Fruit fly (Drosophila melanogaster) whole organism, embryonic: Measurements from ENCODE around the gene CG32023.

Experiments
- Adf1 ChIP-seq: fragments of 200-800 bp; sonication (Bioruptor generic); IDR thresholded peaks from 2 replicates; pipeline ENCODE4 v1.3.6; 2022; ENCODE audit warnings: missing biosample characterization, missing genetic modification characterization
- CG10274 ChIP-seq: fragments of 200-800 bp; sonication (Bioruptor generic); optimal IDR thresholded peaks from 3 replicates; lab custom pipeline; 2017; ENCODE audit warnings: missing biosample characterization, mild to moderate bottlenecking, missing genetic modification characterization
- CG12299 ChIP-seq: fragments of 200-800 bp; sonication (Bioruptor generic); optimal IDR thresholded peaks from 2 replicates; lab custom pipeline; 2018; ENCODE audit warnings: missing biosample characterization, mild to moderate bottlenecking, missing genetic modification characterization
- CG14050 ChIP-seq: fragments of 200-800 bp; sonication (Bioruptor generic); IDR thresholded peaks from 3 replicates; pipeline ENCODE4 v1.3.6; 2022; ENCODE audit warnings: missing biosample characterization, missing genetic modification characterization
- CG15011 ChIP-seq: fragments of 200-800 bp; sonication (Bioruptor generic); optimal IDR thresholded peaks from 3 replicates; lab custom pipeline; 2018; ENCODE audit warnings: missing biosample characterization, mild to moderate bottlenecking, missing genetic modification characterization
- CG17802 ChIP-seq: fragments of 200-800 bp; sonication (Bioruptor generic); optimal IDR thresholded peaks from 2 replicates; lab custom pipeline; 2018; ENCODE audit warnings: missing biosample characterization, mild to moderate bottlenecking, missing genetic modification characterization, moderate library complexity
- CG1792 ChIP-seq: fragments of 200-800 bp; sonication (Bioruptor generic); optimal IDR thresholded peaks from 2 replicates; lab custom pipeline; 2016; ENCODE audit warnings: missing biosample characterization, missing genetic modification characterization
- CG18262 ChIP-seq: fragments of 200-800 bp; optimal IDR thresholded peaks from 3 replicates; lab custom pipeline; 2019; ENCODE audit warnings: missing biosample characterization, mild to moderate bottlenecking, missing genetic modification characterization, moderate library complexity
- CG18764 ChIP-seq: fragments of 200-800 bp; sonication (Bioruptor generic); optimal IDR thresholded peaks from 3 replicates; lab custom pipeline; 2016; ENCODE audit warnings: missing biosample characterization, missing genetic modification characterization
- CG2116 ChIP-seq: fragments of 200-800 bp; sonication (Bioruptor generic); optimal IDR thresholded peaks from 3 replicates; lab custom pipeline; 2018; ENCODE audit warnings: missing biosample characterization, mild to moderate bottlenecking, missing genetic modification characterization
- CG3065 ChIP-seq: fragments of 200-800 bp; sonication (Bioruptor generic); optimal IDR thresholded peaks from 2 replicates; lab custom pipeline; 2016; ENCODE audit warnings: missing biosample characterization, missing genetic modification characterization
- CG3847 ChIP-seq: fragments of 200-800 bp; sonication (Bioruptor generic); IDR thresholded peaks from 2 replicates; pipeline ENCODE4 v1.3.6; 2022; ENCODE audit warnings: missing biosample characterization, missing genetic modification characterization
- CG5245 ChIP-seq: fragments of 200-800 bp; sonication (Bioruptor generic); optimal IDR thresholded peaks from 3 replicates; lab custom pipeline; 2016; ENCODE audit warnings: missing biosample characterization, missing genetic modification characterization
- CG5953 ChIP-seq: fragments of 200-800 bp; sonication (Bioruptor generic); IDR thresholded peaks from 2 replicates; pipeline ENCODE4 v1.3.6; 2022; ENCODE audit warnings: missing biosample characterization, missing genetic modification characterization
- CG6654 ChIP-seq: fragments of 200-800 bp; sonication (Bioruptor generic); optimal IDR thresholded peaks from 2 replicates; lab custom pipeline; 2017; ENCODE audit warnings: missing biosample characterization, mild to moderate bottlenecking, missing genetic modification characterization
- CG7271 ChIP-seq: fragments of 200-800 bp; sonication (Bioruptor generic); optimal IDR thresholded peaks from 2 replicates; lab custom pipeline; 2018; ENCODE audit warnings: missing biosample characterization, mild to moderate bottlenecking, missing genetic modification characterization, moderate library complexity
- CG7928 ChIP-seq: fragments of 200-800 bp; sonication (Bioruptor generic); optimal IDR thresholded peaks from 2 replicates; lab custom pipeline; 2017; ENCODE audit warnings: missing biosample characterization, mild to moderate bottlenecking, missing genetic modification characterization
- D ChIP-seq, 2 experiments: fragments of 200-800 bp in 1 of 2; fragments of >200 bp in 1 of 2; sonication (Bioruptor generic) in 1 of 2; optimal IDR thresholded peaks; 2 replicates in 1 of 2; 3 replicates in 1 of 2; lab custom pipeline; 2017; ENCODE audit warnings: mild to moderate bottlenecking in 1 of 2, missing biosample characterization in 1 of 2, missing genetic modification characterization in 1 of 2, missing genetic modification reagents in 1 of 2
- D19A ChIP-seq: fragments of 200-800 bp; optimal IDR thresholded peaks from 3 replicates; lab custom pipeline; 2019; ENCODE audit warnings: missing biosample characterization, mild to moderate bottlenecking, missing genetic modification characterization, moderate library complexity
- Dek ChIP-seq: fragments of 200-800 bp; sonication (Bioruptor generic); optimal IDR thresholded peaks from 3 replicates; lab custom pipeline; 2019; ENCODE audit warnings: missing biosample characterization, mild to moderate bottlenecking, missing genetic modification characterization, moderate library complexity
- Eip74EF ChIP-seq, 2 experiments: fragments of 200-800 bp in 1 of 2; fragments of >200 bp in 1 of 2; sonication (Bioruptor generic) in 1 of 2; optimal IDR thresholded peaks; 2 replicates each; lab custom pipeline; 2017 to 2019; ENCODE audit warnings: missing biosample characterization in 2 of 2, missing genetic modification characterization in 2 of 2, mild to moderate bottlenecking in 1 of 2, moderate library complexity in 1 of 2
- Fer1 ChIP-seq: fragments of 200-800 bp; sonication (Bioruptor generic); optimal IDR thresholded peaks from 2 replicates; lab custom pipeline; 2017; ENCODE audit warnings: missing biosample characterization, mild to moderate bottlenecking, missing genetic modification characterization
- H15 ChIP-seq: fragments of 200-800 bp; sonication (Bioruptor generic); IDR thresholded peaks from 3 replicates; pipeline ENCODE4 v1.3.6; 2022; ENCODE audit warnings: missing biosample characterization, missing genetic modification characterization
- HLH3B ChIP-seq: fragments of 200-800 bp; sonication (Bioruptor generic); IDR thresholded peaks from 2 replicates; pipeline ENCODE4 v1.3.6; 2022; ENCODE audit warnings: missing biosample characterization, missing genetic modification characterization
- Hr51 ChIP-seq, 2 experiments: fragments of 200-800 bp; sonication (Bioruptor generic); optimal IDR thresholded peaks; 2 replicates in 1 of 2; 3 replicates in 1 of 2; lab custom pipeline; 2016 to 2018; ENCODE audit warnings: missing biosample characterization in 2 of 2, missing genetic modification characterization in 2 of 2, mild to moderate bottlenecking in 1 of 2, moderate library complexity in 1 of 2
- PHDP ChIP-seq: fragments of 200-800 bp; sonication (Bioruptor generic); optimal IDR thresholded peaks from 3 replicates; lab custom pipeline; 2018; ENCODE audit warnings: missing biosample characterization, mild to moderate bottlenecking, missing genetic modification characterization, moderate library complexity
- bcd ChIP-seq: fragments of 200-800 bp; sonication (Bioruptor generic); optimal IDR thresholded peaks from 2 replicates; lab custom pipeline; 2017; ENCODE audit warnings: missing biosample characterization, mild to moderate bottlenecking, missing genetic modification characterization
- dimm ChIP-seq: fragments of 200-800 bp; sonication (Bioruptor generic); IDR thresholded peaks from 2 replicates; pipeline ENCODE4 v1.3.6; 2022; ENCODE audit warnings: missing biosample characterization, missing genetic modification characterization
- dmrt11E ChIP-seq: fragments of 200-800 bp; sonication (Bioruptor generic); optimal IDR thresholded peaks from 3 replicates; lab custom pipeline; 2018; ENCODE audit warnings: missing biosample characterization, mild to moderate bottlenecking, missing genetic modification characterization, moderate library complexity
- dysf ChIP-seq: fragments of 200-800 bp; sonication (Bioruptor generic); IDR thresholded peaks from 3 replicates; pipeline ENCODE4 v1.3.6; 2022; ENCODE audit warnings: missing biosample characterization, missing genetic modification characterization
- emc ChIP-seq: fragments of 200-800 bp; sonication (Bioruptor generic); optimal IDR thresholded peaks from 2 replicates; lab custom pipeline; 2016; ENCODE audit warnings: missing biosample characterization, missing genetic modification characterization
- eve ChIP-seq, 2 experiments: fragments of >200 bp; optimal IDR thresholded peaks; 2 replicates each; lab custom pipeline; 2017; ENCODE audit warnings: missing biosample characterization in 2 of 2, missing genetic modification characterization in 2 of 2
- fd102C ChIP-seq: fragments of 200-800 bp; sonication (Bioruptor generic); optimal IDR thresholded peaks from 2 replicates; lab custom pipeline; 2018; ENCODE audit warnings: missing biosample characterization, mild to moderate bottlenecking, missing genetic modification characterization, moderate library complexity
- hkb ChIP-seq, 2 experiments: fragments of 200-800 bp in 1 of 2; fragments of >200 bp in 1 of 2; sonication (Bioruptor generic) in 1 of 2; IDR thresholded peaks in 1 of 2; optimal IDR thresholded peaks in 1 of 2; 2 replicates each; pipeline versions ENCODE4 v1.3.6 to Lab custom; 2017 to 2022; ENCODE audit warnings: missing biosample characterization in 1 of 2, missing genetic modification characterization in 1 of 2
- hth ChIP-seq: fragments of >200 bp; optimal IDR thresholded peaks from 2 replicates; lab custom pipeline; 2017; ENCODE audit warnings: inconsistent platforms
- insv ChIP-seq, 2 experiments: fragments of 200-800 bp; sonication (Bioruptor generic); optimal IDR thresholded peaks; 3 replicates each; lab custom pipeline; 2016 to 2018; ENCODE audit warnings: missing biosample characterization in 2 of 2, missing genetic modification characterization in 2 of 2
- inv ChIP-seq: fragments of 200-800 bp; sonication (Bioruptor generic); IDR thresholded peaks from 2 replicates; pipeline ENCODE4 v1.3.6; 2022; ENCODE audit warnings: missing biosample characterization, missing genetic modification characterization; ENCODE audit not compliant: partially characterized antibody
- jumu ChIP-seq: fragments of 200-800 bp; sonication (Bioruptor generic); optimal IDR thresholded peaks from 3 replicates; lab custom pipeline; 2016; ENCODE audit warnings: missing biosample characterization, missing genetic modification characterization
- kni ChIP-seq: fragments of 200-800 bp; sonication (Bioruptor generic); optimal IDR thresholded peaks from 3 replicates; lab custom pipeline; 2017; ENCODE audit warnings: mild to moderate bottlenecking, missing biosample characterization, missing genetic modification reagents, missing genetic modification characterization
- lov ChIP-seq, 2 experiments: fragments of 200-800 bp in 1 of 2; fragments of >200 bp in 1 of 2; sonication (Bioruptor generic) in 1 of 2; IDR thresholded peaks in 1 of 2; optimal IDR thresholded peaks in 1 of 2; 2 replicates in 1 of 2; 3 replicates in 1 of 2; pipeline versions ENCODE4 v1.3.6 to Lab custom; 2017 to 2022; ENCODE audit warnings: missing biosample characterization in 1 of 2, missing genetic modification characterization in 1 of 2
- luna ChIP-seq: fragments of 200-800 bp; sonication (Bioruptor generic); optimal IDR thresholded peaks from 2 replicates; lab custom pipeline; 2016; ENCODE audit warnings: missing biosample characterization, missing genetic modification characterization
- nom ChIP-seq: fragments of 200-800 bp; sonication (Bioruptor generic); optimal IDR thresholded peaks from 2 replicates; lab custom pipeline; 2017; ENCODE audit warnings: missing biosample characterization, missing genetic modification characterization, mild to moderate bottlenecking, moderate library complexity, missing genetic modification reagents
- run ChIP-seq: fragments of 200-800 bp; sonication (Bioruptor generic); optimal IDR thresholded peaks from 3 replicates; lab custom pipeline; 2018; ENCODE audit warnings: missing biosample characterization, mild to moderate bottlenecking, missing genetic modification characterization
- salm ChIP-seq: fragments of 200-800 bp; sonication (Bioruptor generic); optimal IDR thresholded peaks from 2 replicates; lab custom pipeline; 2018; ENCODE audit warnings: missing biosample characterization, mild to moderate bottlenecking, missing genetic modification characterization
- sc ChIP-seq, 3 experiments: fragments of >200 bp in 2 of 3; fragments of 200-800 bp in 1 of 3; sonication (Bioruptor generic) in 1 of 3; optimal IDR thresholded peaks; 2 replicates in 2 of 3; 3 replicates in 1 of 3; lab custom pipeline; 2017; ENCODE audit warnings: mild to moderate bottlenecking in 1 of 3, missing biosample characterization in 1 of 3, missing genetic modification characterization in 1 of 3, missing genetic modification reagents in 1 of 3
- slou ChIP-seq: fragments of 200-800 bp; sonication (Bioruptor generic); optimal IDR thresholded peaks from 3 replicates; lab custom pipeline; 2016; ENCODE audit warnings: missing biosample characterization, missing genetic modification characterization
- ttk ChIP-seq: fragments of 200-800 bp; sonication (Bioruptor generic); IDR thresholded peaks from 2 replicates; pipeline ENCODE4 v2.1.2; 2022; ENCODE audit warnings: missing biosample characterization, missing genetic modification characterization
- vfl ChIP-seq: fragments of 200-800 bp; sonication (Bioruptor generic); optimal IDR thresholded peaks from 2 replicates; lab custom pipeline; 2016; ENCODE audit warnings: missing biosample characterization, missing genetic modification characterization

CG32023 gene

DNA sequence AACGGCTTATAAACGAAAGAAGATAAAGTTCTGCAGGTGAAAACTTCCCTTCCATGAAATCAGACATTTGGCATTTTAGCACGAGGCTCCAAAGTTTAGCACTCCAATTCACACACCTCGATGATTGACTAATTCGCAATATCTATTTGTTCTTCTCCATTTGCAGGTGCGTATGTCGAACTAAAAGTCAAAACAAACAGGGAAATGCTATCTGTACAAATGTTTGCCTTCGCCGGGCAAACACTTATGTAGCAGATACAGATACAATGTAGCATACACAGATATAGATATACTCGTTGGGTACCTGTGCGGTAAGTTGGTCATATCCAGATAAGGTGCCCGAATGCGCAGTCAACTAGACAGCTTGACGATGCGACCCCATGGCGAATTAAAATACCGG lies 30.9 kb upstream of the CG32023 start (continued):
- TF ChIP-seq Dek (tag; lab: Kevin White, UChicago) (no peak), HLH3B (GFP tag; lab: Robert Waterston, UW) (0 out of 2 replicates have a peak, but pooled peaks have one; percentile 4), Eip74EF (GFP tag; optimal IDR thresholded peaks at IDR 0.05; lab: Kevin White, UChicago) (no peak), CG14050 (no peak), H15 (GFP tag; lab: Robert Waterston, UW) (no peak), dimm (GFP tag; lab: Robert Waterston, UW) (no peak), Adf1 (GFP tag; lab: Robert Waterston, UW) (no peak), Hr51 (GFP tag; optimal IDR thresholded peaks at IDR 0.05; lab: Kevin White, UChicago) (no peak), CG7928 (GFP tag; lab: Kevin White, UChicago) (no peak), ttk (no peak), insv (GFP tag; optimal IDR thresholded peaks at IDR 0.05; lab: Kevin White, UChicago) (no peak), CG12299 (tag; lab: Kevin White, UChicago) (no peak), CG5245 (GFP tag; lab: Kevin White, UChicago) (no peak), run (tag; lab: Kevin White, UChicago) (no peak), slou (GFP tag; lab: Kevin White, UChicago) (no peak), hth (lab: Kevin White, UChicago) (no peak), Fer1 (GFP tag; lab: Kevin White, UChicago) (peak; percentile 20), CG3065 (GFP tag; lab: Kevin White, UChicago) (no peak), kni (GFP tag; lab: Kevin White, UChicago) (no peak), hkb (optimal IDR thresholded peaks at IDR 0.05; lab: Kevin White, UChicago) (no peak), hkb (GFP tag; IDR thresholded peaks at IDR 0.05; lab: Robert Waterston, UW) (peak; percentile 45; the same call in 1 of the 2 replicates), CG18764 (GFP tag; lab: Kevin White, UChicago) (no peak), salm (tag; lab: Kevin White, UChicago) (no peak), CG5953 (GFP tag; lab: Robert Waterston, UW) (0 out of 2 replicates have a peak, but pooled peaks have one; percentile 8), lov (optimal IDR thresholded peaks at IDR 0.05; lab: Kevin White, UChicago) (no peak), lov (GFP tag; IDR thresholded peaks at IDR 0.05; lab: Robert Waterston, UW) (no peak), CG6654 (GFP tag; lab: Kevin White, UChicago) (no peak), D19A (tag; lab: Kevin White, UChicago) (no peak), inv (GFP tag; lab: Robert Waterston, UW) (no peak), CG15011 (GFP tag; lab: Kevin White, UChicago) (peak; percentile 36), dmrt11E (no peak), eve (GFP tag; optimal IDR thresholded peaks at IDR 0.05; lab: Kevin White, UChicago) (no peak), CG18262 (peak; percentile 31), nom (GFP tag; lab: Kevin White, UChicago) (no peak), D (optimal IDR thresholded peaks at IDR 0.05; lab: Kevin White, UChicago) (no peak), D (GFP tag; optimal IDR thresholded peaks at IDR 0.05; lab: Kevin White, UChicago) (peak; percentile 28), luna (GFP tag; lab: Kevin White, UChicago) (no peak), emc (no peak), sc (optimal IDR thresholded peaks at IDR 0.05; lab: Kevin White, UChicago) (no peak), sc (GFP tag; optimal IDR thresholded peaks at IDR 0.05; lab: Kevin White, UChicago) (no peak), bcd (GFP tag; lab: Kevin White, UChicago) (no peak), PHDP (tag; lab: Kevin White, UChicago) (no peak), CG10274 (GFP tag; lab: Kevin White, UChicago) (no peak), CG1792 (GFP tag; lab: Kevin White, UChicago) (no peak), CG3847 (GFP tag; lab: Robert Waterston, UW) (no peak), jumu (no peak), CG2116 (GFP tag; lab: Kevin White, UChicago) (no peak), vfl (GFP tag; lab: Kevin White, UChicago) (no peak), CG7271 (tag; lab: Kevin White, UChicago) (no peak), CG17802 (tag; lab: Kevin White, UChicago) (no peak), dysf (no peak), fd102C (GFP tag; lab: Kevin White, UChicago) (peak; percentile 55)
